Worm (Caenorhabditis elegans) whole organism, early embryonic: ENCODE results near the gene C14B9.8.

ENCODE experiments used
- B0310.2 ChIP-seq: sonication (generic microtip); optimal IDR thresholded peaks from 2 replicates; lab custom pipeline; 2016; ENCODE audit warnings: mild to moderate bottlenecking, missing genetic modification characterization, missing compliant biosample characterization
- F13C5.2 ChIP-seq: sonication (generic microtip); optimal IDR thresholded peaks from 2 replicates; lab custom pipeline; 2017; ENCODE audit warnings: mild to moderate bottlenecking, missing genetic modification characterization, inconsistent platforms, missing compliant biosample characterization
- aly-1 ChIP-seq: sonication (generic microtip); optimal IDR thresholded peaks from 2 replicates; lab custom pipeline; 2016; ENCODE audit warnings: missing genetic modification characterization, missing compliant biosample characterization
- ama-1 ChIP-seq: fragments of 150-350 bp; optimal IDR thresholded peaks from 2 replicates; lab custom pipeline; 2014
- ceh-13 ChIP-seq: fragments of 200-800 bp; sonication (Bioruptor generic); optimal IDR thresholded peaks from 2 replicates; lab custom pipeline; 2018; ENCODE audit warnings: mild to moderate bottlenecking, missing genetic modification characterization, missing compliant biosample characterization
- ceh-36 ChIP-seq: sonication (generic microtip); optimal IDR thresholded peaks from 2 replicates; lab custom pipeline; 2016; ENCODE audit warnings: missing genetic modification characterization, inconsistent platforms, missing compliant biosample characterization
- ets-7 ChIP-seq: sonication (generic microtip); optimal IDR thresholded peaks from 2 replicates; lab custom pipeline; 2016; ENCODE audit warnings: missing genotype, missing genetic modification characterization, missing compliant biosample characterization
- flt-1 ChIP-seq: fragments of 200-800 bp; sonication (Bioruptor generic); IDR thresholded peaks from 2 replicates; pipeline ENCODE4 v1.3.6; 2022; ENCODE audit warnings: missing genetic modification characterization, missing compliant biosample characterization
- hmbx-1 ChIP-seq: sonication (generic microtip); optimal IDR thresholded peaks from 2 replicates; lab custom pipeline; 2016; ENCODE audit warnings: mild to moderate bottlenecking, missing genetic modification characterization, missing compliant biosample characterization
- hmg-4 ChIP-seq: fragments of 200-800 bp; sonication (Bioruptor generic); optimal IDR thresholded peaks from 2 replicates; lab custom pipeline; 2018; ENCODE audit warnings: mild to moderate bottlenecking, missing genetic modification characterization, missing compliant biosample characterization
- hnd-1 ChIP-seq: sonication (generic microtip); optimal IDR thresholded peaks from 2 replicates; lab custom pipeline; 2016; ENCODE audit warnings: missing genetic modification characterization, missing compliant biosample characterization
- pes-1 ChIP-seq: fragments of 200-800 bp; sonication (Bioruptor generic); IDR thresholded peaks from 2 replicates; pipeline ENCODE4 v1.3.6; 2022; ENCODE audit warnings: missing genetic modification reagents, missing genetic modification characterization, missing compliant biosample characterization
- scrt-1 ChIP-seq: fragments of 200-800 bp; sonication (Bioruptor generic); IDR thresholded peaks from 2 replicates; pipeline ENCODE4 v1.3.6; 2022; ENCODE audit warnings: missing genetic modification characterization, missing compliant biosample characterization
- sea-1 ChIP-seq: fragments of 200-800 bp; sonication (Bioruptor generic); conservative IDR thresholded peaks from 2 replicates; pipeline ENCODE4 v1.3.6; 2022; ENCODE audit warnings: missing genetic modification characterization, missing compliant biosample characterization
- tbx-11 ChIP-seq: fragments of 200-800 bp; sonication (Bioruptor generic); IDR thresholded peaks from 2 replicates; pipeline ENCODE4 v1.3.6; 2022; ENCODE audit warnings: missing genetic modification characterization, missing compliant biosample characterization
- tbx-37 ChIP-seq: fragments of 200-800 bp; sonication (Bioruptor generic); conservative IDR thresholded peaks from 2 replicates; pipeline ENCODE4 v1.3.6; 2022; ENCODE audit warnings: missing genetic modification reagents, missing genetic modification characterization, missing compliant biosample characterization
- tra-4 ChIP-seq: sonication (generic microtip); optimal IDR thresholded peaks from 2 replicates; lab custom pipeline; 2017; ENCODE audit warnings: missing genetic modification characterization, missing compliant biosample characterization

C14B9.8 gene

DNA sequence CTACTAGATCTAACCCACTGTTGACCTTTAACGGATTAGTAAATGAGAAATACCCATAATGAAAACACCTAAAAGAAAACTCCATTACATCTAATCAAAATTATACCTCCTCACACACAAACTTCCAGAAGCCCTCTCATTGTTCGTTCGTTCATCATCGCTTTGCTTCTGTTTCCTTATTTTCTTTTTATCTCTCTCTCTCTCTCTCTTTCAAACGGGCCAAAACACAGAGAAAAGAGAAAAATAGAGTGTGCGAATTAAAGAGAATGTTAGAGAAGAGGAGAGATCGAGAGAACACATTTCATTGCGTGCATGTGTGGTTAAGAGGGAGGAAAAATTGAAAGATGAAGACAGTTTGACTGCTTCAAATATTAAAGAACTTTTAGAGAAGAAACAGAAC lies 20.1 kb downstream of the C14B9.8 start:
- peak; percentile 30 for TF ChIP-seq F13C5.2 (tag; lab: Kevin White, UChicago)
- peak; percentile 27 for TF ChIP-seq hmg-4 (GFP tag; lab: Kevin White, UChicago)
- no peak for TF ChIP-seq tbx-37

DNA sequence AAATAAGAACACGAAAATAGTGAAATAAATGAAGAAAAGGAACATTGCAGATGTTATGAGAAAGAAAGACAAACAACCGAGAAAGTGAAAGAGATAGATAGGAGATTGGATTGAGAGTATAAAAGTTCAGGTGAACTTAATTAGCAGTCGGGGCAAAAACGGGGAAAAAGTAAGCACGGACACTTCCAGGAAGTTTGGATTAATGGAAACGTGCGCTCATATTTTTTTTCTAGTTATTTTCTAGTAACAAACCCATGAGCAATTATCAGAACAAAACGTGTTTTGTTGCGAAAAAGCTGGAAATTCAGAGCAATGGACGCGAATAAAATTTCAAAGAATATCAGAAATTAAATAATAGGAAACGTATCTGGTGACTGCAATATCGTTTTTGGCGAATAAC lies 22.5 kb downstream of the C14B9.8 start:
- no peak for TF ChIP-seq hnd-1 (tag; lab: Kevin White, UChicago)
- TF ChIP-seq tbx-11 (GFP tag; lab: Robert Waterston, UW), result no peak
- no peak for TF ChIP-seq ceh-36 (tag; lab: Kevin White, UChicago)
- TF ChIP-seq scrt-1 (GFP tag; lab: Robert Waterston, UW), result no peak
- TF ChIP-seq hmbx-1 (tag; lab: Kevin White, UChicago), result no peak
- no peak for TF ChIP-seq tbx-37
- no peak for TF ChIP-seq sea-1
- no peak for TF ChIP-seq flt-1 (GFP tag; lab: Robert Waterston, UW)
- no peak for TF ChIP-seq ets-7
- TF ChIP-seq tra-4 (tag; lab: Kevin White, UChicago), result no peak
- no peak for TF ChIP-seq ama-1
- no peak for TF ChIP-seq aly-1 (tag; lab: Kevin White, UChicago)
- no peak for TF ChIP-seq hmg-4 (GFP tag; lab: Kevin White, UChicago)
- no peak for TF ChIP-seq ceh-13

DNA sequence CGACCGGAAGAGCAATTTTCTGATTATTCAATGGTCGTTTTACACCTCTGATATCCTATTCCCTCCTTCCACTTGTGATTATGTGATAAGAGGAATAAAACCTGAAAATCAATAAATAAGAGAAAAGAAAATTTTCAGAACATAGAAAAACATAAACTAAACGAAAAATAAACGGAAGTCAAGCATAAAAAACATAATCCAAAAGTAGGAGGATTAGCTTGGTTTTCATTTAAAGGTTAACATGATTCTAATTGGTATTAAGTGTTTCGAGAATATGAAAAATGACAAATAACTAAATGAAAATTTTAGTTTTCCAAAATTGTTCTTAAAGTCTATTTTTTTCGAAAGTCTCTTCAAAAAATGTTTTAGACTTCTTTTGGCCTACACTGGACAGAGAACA lies 23.3 kb downstream of the C14B9.8 start, which contains the start of gene gei-8:
TSS of gene gei-8 (minus strand) at position 101 of the 400 bp plus-strand sequence.
- TF ChIP-seq ceh-13 (no peak), ets-7 (no peak), sea-1 (no peak), F13C5.2 (tag; lab: Kevin White, UChicago) (no peak), ama-1 (no peak), tbx-11 (GFP tag; lab: Robert Waterston, UW) (no peak), flt-1 (GFP tag; lab: Robert Waterston, UW) (no peak), hmbx-1 (tag; lab: Kevin White, UChicago) (no peak), tbx-37 (no peak), ceh-36 (tag; lab: Kevin White, UChicago) (no peak), scrt-1 (GFP tag; lab: Robert Waterston, UW) (no peak), aly-1 (tag; lab: Kevin White, UChicago) (no peak), hnd-1 (tag; lab: Kevin White, UChicago) (no peak), pes-1 (GFP tag; lab: Robert Waterston, UW) (no peak), hmg-4 (GFP tag; lab: Kevin White, UChicago) (no peak), B0310.2 (tag; lab: Kevin White, UChicago) (no peak), tra-4 (tag; lab: Kevin White, UChicago) (no peak)

DNA sequence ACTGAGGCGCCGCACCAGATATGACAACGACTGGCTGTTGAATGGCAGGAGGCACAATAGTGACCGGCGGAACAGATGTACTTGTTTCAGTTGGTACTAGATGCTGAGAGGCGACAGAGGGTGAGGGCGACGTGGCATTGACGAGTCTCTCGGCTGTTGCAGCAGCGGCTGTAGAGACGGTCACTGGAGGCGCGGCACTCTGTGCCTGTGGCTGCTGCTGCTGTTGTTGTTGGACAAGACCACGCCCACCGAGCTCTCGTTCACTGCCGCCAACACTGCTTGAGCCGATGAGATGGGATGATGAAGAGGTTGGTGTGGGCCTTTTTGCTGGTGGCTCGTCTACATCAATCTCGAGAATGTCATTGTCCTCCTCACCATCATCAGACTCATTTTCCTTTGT lies 27.3 kb downstream of the C14B9.8 start:
- no peak for TF ChIP-seq sea-1
- no peak for TF ChIP-seq flt-1 (GFP tag; lab: Robert Waterston, UW)
- no peak for TF ChIP-seq hmg-4 (GFP tag; lab: Kevin White, UChicago)
- TF ChIP-seq ceh-36 (tag; lab: Kevin White, UChicago), result no peak
- TF ChIP-seq ama-1, result no peak
- no peak for TF ChIP-seq ets-7
- TF ChIP-seq scrt-1 (GFP tag; lab: Robert Waterston, UW), result no peak
- TF ChIP-seq B0310.2 (tag; lab: Kevin White, UChicago), result no peak
- TF ChIP-seq hmbx-1 (tag; lab: Kevin White, UChicago), result no peak
- TF ChIP-seq hnd-1 (tag; lab: Kevin White, UChicago), result no peak
- no peak for TF ChIP-seq tbx-37
- no peak for TF ChIP-seq F13C5.2 (tag; lab: Kevin White, UChicago)
- no peak for TF ChIP-seq tra-4 (tag; lab: Kevin White, UChicago)
- no peak for TF ChIP-seq aly-1 (tag; lab: Kevin White, UChicago)
- TF ChIP-seq tbx-11 (GFP tag; lab: Robert Waterston, UW), result no peak
- no peak for TF ChIP-seq ceh-13
- no peak for TF ChIP-seq pes-1 (GFP tag; lab: Robert Waterston, UW)

DNA sequence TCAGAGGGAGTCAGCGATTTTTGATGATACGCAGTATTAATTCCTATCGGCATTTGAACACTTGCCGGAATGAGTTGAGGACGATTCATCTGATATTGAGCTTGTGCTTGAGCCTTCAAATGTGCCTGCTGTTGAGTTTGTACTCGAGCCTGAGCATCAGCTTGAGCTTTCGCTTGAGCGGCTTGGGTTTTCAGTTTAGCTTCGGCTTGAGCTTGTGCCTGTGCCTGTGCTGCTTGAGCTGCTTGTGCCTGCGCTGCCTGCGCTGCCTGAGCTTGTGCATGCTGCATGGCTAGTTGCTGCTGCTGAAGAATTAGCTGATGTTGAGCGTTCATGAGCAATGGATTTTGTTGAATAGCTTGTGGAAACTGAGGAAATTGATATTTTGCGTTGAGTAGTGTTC lies 28.6 kb downstream of the C14B9.8 start:
- TF ChIP-seq tra-4 (tag; lab: Kevin White, UChicago), result no peak
- no peak for TF ChIP-seq F13C5.2 (tag; lab: Kevin White, UChicago)
- no peak for TF ChIP-seq sea-1
- no peak for TF ChIP-seq aly-1 (tag; lab: Kevin White, UChicago)
- TF ChIP-seq hmbx-1 (tag; lab: Kevin White, UChicago), result no peak
- TF ChIP-seq ceh-36 (tag; lab: Kevin White, UChicago), result no peak
- TF ChIP-seq scrt-1 (GFP tag; lab: Robert Waterston, UW), result no peak
- TF ChIP-seq pes-1 (GFP tag; lab: Robert Waterston, UW), result no peak
- no peak for TF ChIP-seq ets-7
- TF ChIP-seq tbx-37, result no peak
- no peak for TF ChIP-seq hmg-4 (GFP tag; lab: Kevin White, UChicago)
- no peak for TF ChIP-seq hnd-1 (tag; lab: Kevin White, UChicago)
- no peak for TF ChIP-seq flt-1 (GFP tag; lab: Robert Waterston, UW)
- no peak for TF ChIP-seq B0310.2 (tag; lab: Kevin White, UChicago)
- no peak for TF ChIP-seq ama-1
- no peak for TF ChIP-seq ceh-13
- TF ChIP-seq tbx-11 (GFP tag; lab: Robert Waterston, UW), result no peak

DNA sequence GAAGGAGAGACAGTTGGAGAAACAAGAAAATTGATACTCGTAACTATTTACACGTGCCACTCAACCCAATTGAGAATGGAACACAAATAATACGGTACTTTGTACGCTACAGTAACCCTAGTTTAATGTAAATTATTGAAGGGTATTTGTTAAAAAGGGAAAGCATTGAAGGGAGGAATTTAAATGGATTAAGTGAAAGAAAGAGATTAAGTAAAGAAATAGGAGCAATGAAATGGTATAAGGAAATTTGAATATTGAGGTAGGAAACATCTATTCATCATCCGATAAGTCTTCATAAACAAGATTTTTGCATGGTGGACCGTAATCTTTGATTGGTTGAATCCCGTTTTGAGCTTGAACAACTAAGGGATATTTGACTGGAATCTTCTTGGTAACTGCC lies 33.1 kb downstream of the C14B9.8 start:
- TF ChIP-seq pes-1 (GFP tag; lab: Robert Waterston, UW) (no peak), ama-1 (no peak), hnd-1 (tag; lab: Kevin White, UChicago) (no peak), aly-1 (tag; lab: Kevin White, UChicago) (no peak), hmg-4 (GFP tag; lab: Kevin White, UChicago) (no peak), tbx-11 (GFP tag; lab: Robert Waterston, UW) (no peak), ets-7 (no peak), tbx-37 (no peak), flt-1 (GFP tag; lab: Robert Waterston, UW) (no peak), B0310.2 (tag; lab: Kevin White, UChicago) (no peak), hmbx-1 (tag; lab: Kevin White, UChicago) (no peak)

DNA sequence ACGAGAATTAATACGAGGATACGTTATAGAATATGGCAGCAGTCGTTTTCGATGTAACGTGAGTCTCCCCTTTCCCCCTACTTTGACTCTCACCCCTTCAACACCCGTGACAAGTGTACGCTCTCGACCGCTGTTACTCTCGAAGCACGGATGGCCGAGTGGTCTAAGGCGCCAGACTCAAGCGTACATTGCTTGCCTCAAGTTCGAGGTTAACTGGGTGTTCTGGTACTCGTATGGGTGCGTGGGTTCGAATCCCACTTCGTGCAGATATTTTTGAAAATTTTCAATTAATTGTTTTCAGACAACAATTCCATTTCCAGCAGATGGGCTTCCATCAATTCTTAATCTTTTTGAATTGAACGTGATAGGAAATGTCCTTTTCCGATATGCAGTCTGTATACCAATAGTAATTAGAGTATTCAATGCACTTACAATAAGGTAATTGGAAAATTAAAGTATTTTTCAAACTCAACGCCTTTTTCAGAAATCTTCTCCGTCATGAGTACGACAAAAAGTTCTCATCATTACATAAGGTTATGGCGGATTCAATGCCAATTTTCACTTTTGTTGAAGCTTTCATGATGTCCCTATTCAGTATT lies 34.9 kb downstream of the C14B9.8 start:
- peak; percentile 68 for TF ChIP-seq hnd-1 (tag; lab: Kevin White, UChicago)
- TF ChIP-seq ceh-36 (tag; lab: Kevin White, UChicago), result peak; percentile 89
- TF ChIP-seq ceh-13, result peak; percentile 87
- peak; percentile 57 for TF ChIP-seq hmbx-1 (tag; lab: Kevin White, UChicago)
- TF ChIP-seq hmg-4 (GFP tag; lab: Kevin White, UChicago), result peak; percentile 93
- no peak for TF ChIP-seq ama-1
- peak; percentile 90 for TF ChIP-seq aly-1 (tag; lab: Kevin White, UChicago)
- TF ChIP-seq sea-1, result peak; percentile 91
- peak; percentile 70 for TF ChIP-seq ets-7
- peak; percentile 90 for TF ChIP-seq B0310.2 (tag; lab: Kevin White, UChicago)
- TF ChIP-seq F13C5.2 (tag; lab: Kevin White, UChicago), result peak; percentile 90
- peak; percentile 89 for TF ChIP-seq tbx-11 (GFP tag; lab: Robert Waterston, UW)
- TF ChIP-seq tra-4 (tag; lab: Kevin White, UChicago), result peak; percentile 70
- peak; percentile 89 for TF ChIP-seq scrt-1 (GFP tag; lab: Robert Waterston, UW)
- peak; percentile 93 for TF ChIP-seq flt-1 (GFP tag; lab: Robert Waterston, UW)
- peak; percentile 95 for TF ChIP-seq pes-1 (GFP tag; lab: Robert Waterston, UW)
- TF ChIP-seq tbx-37, result peak; percentile 83
